Worm (Caenorhabditis elegans): Measurements from ENCODE around the gene C30G12.1.
A peak's percentile ranks its signal among the peaks of the same experiment; 100 is the strongest.

Gene C30G12.1

DNA sequence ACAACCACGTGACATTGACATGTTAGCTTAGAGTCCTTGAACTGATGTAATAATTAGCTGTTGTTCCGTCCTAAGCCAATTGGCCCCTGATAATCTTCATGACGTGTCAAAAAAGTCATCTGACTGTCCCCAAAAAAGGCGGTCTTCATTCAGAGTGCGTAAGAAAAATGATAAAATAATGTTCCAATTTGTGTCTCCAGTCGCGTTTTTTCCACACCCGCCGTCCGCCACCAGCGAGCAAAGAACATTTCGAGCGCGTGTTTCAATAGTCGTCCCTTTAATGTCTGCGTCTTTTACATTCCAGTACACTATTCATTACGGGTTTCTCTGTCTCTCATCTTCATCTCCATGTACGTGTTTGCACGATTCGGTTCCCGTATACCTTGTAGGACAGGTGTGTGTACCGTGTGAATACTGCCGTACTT is 38.3 kb downstream of the C30G12.1 start:
- TF ChIP-seq zag-1 (tag; optimal IDR thresholded peaks at IDR 0.05) (no peak), nhr-6 (tag; optimal IDR thresholded peaks at IDR 0.05) (peak; percentile 40), nhr-129 (tag; optimal IDR thresholded peaks at IDR 0.05) (peak; percentile 79), lin-39 (tag; optimal IDR thresholded peaks at IDR 0.05) (no peak), snpc-4 (tag; optimal IDR thresholded peaks at IDR 0.05) (peak; percentile 34), lsy-2 (tag; optimal IDR thresholded peaks at IDR 0.05) (peak in 1 of 2 experiments; percentile 72), ceh-82 (tag; optimal IDR thresholded peaks at IDR 0.05) (no peak), lin-11 (tag; optimal IDR thresholded peaks at IDR 0.05) (peak; percentile 54), nhr-237 (tag; optimal IDR thresholded peaks at IDR 0.05) (no peak), sem-4 (tag; optimal IDR thresholded peaks at IDR 0.05) (peak; percentile 77), nhr-25 (tag; optimal IDR thresholded peaks at IDR 0.05) (peak; percentile 95), mbf-1 (tag; optimal IDR thresholded peaks at IDR 0.05) (no peak), F13H6.1 (tag; optimal IDR thresholded peaks at IDR 0.05) (peak; percentile 84), sma-3 (GFP tag; optimal IDR thresholded peaks at IDR 0.05) (peak; percentile 92), ama-1 (optimal IDR thresholded peaks at IDR 0.05) (no peak), aly-2 (tag; optimal IDR thresholded peaks at IDR 0.05) (no peak), R02D3.7 (tag; optimal IDR thresholded peaks at IDR 0.05) (no peak), unc-55 (GFP tag; optimal IDR thresholded peaks at IDR 0.05) (peak; percentile 73), gmeb-1 (tag; optimal IDR thresholded peaks at IDR 0.05) (peak; percentile 59), nhr-77 (tag; optimal IDR thresholded peaks at IDR 0.05) (no peak), ZK546.5 (tag; optimal IDR thresholded peaks at IDR 0.05) (no peak), ceh-16 (tag; optimal IDR thresholded peaks at IDR 0.05) (no peak), C34F6.9 (tag; optimal IDR thresholded peaks at IDR 0.05) (peak; percentile 70), nhr-23 (tag; optimal IDR thresholded peaks at IDR 0.05) (no peak), ztf-11 (tag; optimal IDR thresholded peaks at IDR 0.05) (no peak), mdl-1 (tag; optimal IDR thresholded peaks at IDR 0.05) (peak; percentile 73 to 87), nhr-21 (tag; optimal IDR thresholded peaks at IDR 0.05) (no peak), mab-5 (tag; optimal IDR thresholded peaks at IDR 0.05) (no peak), crh-2 (tag; optimal IDR thresholded peaks at IDR 0.05) (peak; percentile 94), ztf-4 (tag; optimal IDR thresholded peaks at IDR 0.05) (peak; percentile 72), skn-1 (tag; optimal IDR thresholded peaks at IDR 0.05) (no peak), nhr-10 (tag; optimal IDR thresholded peaks at IDR 0.05) (no peak), unc-39 (tag; optimal IDR thresholded peaks at IDR 0.05) (no peak), nhr-11 (tag; optimal IDR thresholded peaks at IDR 0.05) (no peak), ztf-1 (GFP tag; conservative IDR thresholded peaks at IDR 0.05) (no peak), unc-62 (GFP tag; optimal IDR thresholded peaks at IDR 0.05) (peak; percentile 7), egl-27 (tag; optimal IDR thresholded peaks at IDR 0.05) (peak; percentile 75), Y55F3AM.14 (GFP tag; optimal IDR thresholded peaks at IDR 0.05) (peak; percentile 50), nhr-12 (tag; optimal IDR thresholded peaks at IDR 0.05) (peak; percentile 15), alr-1 (tag; optimal IDR thresholded peaks at IDR 0.05) (no peak), blmp-1 (tag; optimal IDR thresholded peaks at IDR 0.05; ENCODE audit: insufficient read depth) (peak; percentile 90), dmd-4 (tag; optimal IDR thresholded peaks at IDR 0.05) (no peak), peb-1 (tag; optimal IDR thresholded peaks at IDR 0.05) (no peak), elt-3 (tag; optimal IDR thresholded peaks at IDR 0.05) (no peak), elt-1 (tag; optimal IDR thresholded peaks at IDR 0.05) (no peak), fos-1 (tag; optimal IDR thresholded peaks at IDR 0.05) (peak; percentile 75), lin-13 (GFP tag; optimal IDR thresholded peaks at IDR 0.05) (peak; percentile 55), sma-9 (GFP tag; optimal IDR thresholded peaks at IDR 0.05) (peak; percentile 97), sma-9 (tag; optimal IDR thresholded peaks at IDR 0.05) (no peak)

Measured in whole organism, L2 larva.